Worm (Caenorhabditis elegans) whole organism, late embryonic: Measurements from ENCODE around the gene T28C6.7.

Source experiments
- C08G9.2 ChIP-seq: sonication (generic microtip); optimal IDR thresholded peaks from 2 replicates; lab custom pipeline; 2016; ENCODE audit warnings: mild to moderate bottlenecking, missing genetic modification characterization, moderate library complexity, missing compliant biosample characterization
- C38D4.7 ChIP-seq: fragments of 200-800 bp; sonication (Bioruptor generic); optimal IDR thresholded peaks from 2 replicates; lab custom pipeline; 2018; ENCODE audit warnings: mild to moderate bottlenecking, missing genetic modification characterization, moderate library complexity, missing compliant biosample characterization
- K02D7.2 ChIP-seq: sonication (generic microtip); optimal IDR thresholded peaks from 2 replicates; lab custom pipeline; 2017; ENCODE audit warnings: mild to moderate bottlenecking, missing genetic modification characterization, missing compliant biosample characterization
- T23F11.4 ChIP-seq: fragments of 200-800 bp; sonication (Bioruptor generic); optimal IDR thresholded peaks from 2 replicates; lab custom pipeline; 2018; ENCODE audit warnings: mild to moderate bottlenecking, missing genetic modification characterization, missing compliant biosample characterization
- Y22D7AL.16 ChIP-seq: sonication (generic microtip); optimal IDR thresholded peaks from 2 replicates; lab custom pipeline; 2016; ENCODE audit warnings: missing genetic modification characterization, missing compliant biosample characterization
- ama-1 ChIP-seq: fragments of 150-350 bp; optimal IDR thresholded peaks from 2 replicates; lab custom pipeline; 2014
- ceh-14 ChIP-seq: sonication (generic microtip); optimal IDR thresholded peaks from 2 replicates; lab custom pipeline; 2016; ENCODE audit warnings: missing genotype, missing genetic modification characterization, missing compliant biosample characterization
- ceh-18 ChIP-seq: sonication (generic microtip); optimal IDR thresholded peaks from 2 replicates; lab custom pipeline; 2016; ENCODE audit warnings: missing genetic modification characterization, missing compliant biosample characterization
- ceh-22 ChIP-seq: sonication (generic microtip); optimal IDR thresholded peaks from 2 replicates; lab custom pipeline; 2017; ENCODE audit warnings: missing biosample characterization, missing genetic modification characterization
- ceh-24 ChIP-seq: sonication (generic microtip); optimal IDR thresholded peaks from 2 replicates; lab custom pipeline; 2016; ENCODE audit warnings: mild to moderate bottlenecking, missing genetic modification characterization, missing compliant biosample characterization
- ceh-31 ChIP-seq: sonication (generic microtip); optimal IDR thresholded peaks from 2 replicates; lab custom pipeline; 2016; ENCODE audit warnings: missing genetic modification characterization, missing compliant biosample characterization
- ceh-34 ChIP-seq: sonication (generic microtip); optimal IDR thresholded peaks from 2 replicates; lab custom pipeline; 2016; ENCODE audit warnings: mild to moderate bottlenecking, missing genetic modification characterization, missing compliant biosample characterization
- ceh-45 ChIP-seq: fragments of 200-800 bp; sonication (Bioruptor generic); IDR thresholded peaks from 2 replicates; pipeline ENCODE4 v1.3.6; 2022; ENCODE audit warnings: missing genetic modification reagents, missing genetic modification characterization, missing compliant biosample characterization
- ceh-6 ChIP-seq: fragments of 200-800 bp; sonication (Bioruptor generic); optimal IDR thresholded peaks from 2 replicates; lab custom pipeline; 2018; ENCODE audit warnings: mild to moderate bottlenecking, missing genetic modification characterization, missing compliant biosample characterization
- ceh-9 ChIP-seq: sonication (generic microtip); optimal IDR thresholded peaks from 2 replicates; lab custom pipeline; 2016; ENCODE audit warnings: mild to moderate bottlenecking, missing genetic modification characterization, inconsistent platforms, missing compliant biosample characterization
- dmd-4 ChIP-seq: sonication (generic microtip); optimal IDR thresholded peaks from 2 replicates; lab custom pipeline; 2016; ENCODE audit warnings: borderline replicate concordance, missing genetic modification characterization, missing compliant biosample characterization
- elt-2 ChIP-seq: sonication (generic microtip); optimal IDR thresholded peaks from 2 replicates; lab custom pipeline; 2016; ENCODE audit warnings: missing genetic modification reagents, missing genetic modification characterization, missing compliant biosample characterization
- eyg-1 ChIP-seq: sonication (generic microtip); optimal IDR thresholded peaks from 2 replicates; lab custom pipeline; 2016; ENCODE audit warnings: missing genotype, missing genetic modification characterization, missing compliant biosample characterization
- fkh-10 ChIP-seq: fragments of 150-350 bp; optimal IDR thresholded peaks from 2 replicates; lab custom pipeline; 2014; ENCODE audit warnings: missing biosample characterization, missing genetic modification reagents, missing genetic modification characterization
- fkh-6 ChIP-seq: sonication (generic microtip); optimal IDR thresholded peaks from 2 replicates; lab custom pipeline; 2016; ENCODE audit warnings: missing genetic modification characterization, missing compliant biosample characterization
- hlh-30 ChIP-seq: sonication (generic microtip); optimal IDR thresholded peaks from 2 replicates; lab custom pipeline; 2017; ENCODE audit warnings: antibody characterized with exemption, missing genetic modification characterization, missing compliant biosample characterization; ENCODE audit not compliant: insufficient read depth
- hlh-6 ChIP-seq: sonication (generic microtip); optimal IDR thresholded peaks from 2 replicates; lab custom pipeline; 2016; ENCODE audit warnings: missing genotype, missing genetic modification characterization, missing compliant biosample characterization
- lin-11 ChIP-seq: fragments of 200-800 bp; sonication (Bioruptor generic); optimal IDR thresholded peaks from 2 replicates; lab custom pipeline; 2018; ENCODE audit warnings: mild to moderate bottlenecking, missing genetic modification characterization, missing compliant biosample characterization
- madf-2 ChIP-seq: sonication (generic microtip); optimal IDR thresholded peaks from 2 replicates; lab custom pipeline; 2017; ENCODE audit warnings: missing genetic modification characterization, missing compliant biosample characterization
- mec-3 ChIP-seq: sonication (generic microtip); optimal IDR thresholded peaks from 2 replicates; lab custom pipeline; 2016; ENCODE audit warnings: borderline replicate concordance, missing genetic modification characterization, missing compliant biosample characterization
- nhr-11 ChIP-seq: fragments of 150-350 bp; optimal IDR thresholded peaks from 2 replicates; lab custom pipeline; 2014; ENCODE audit warnings: missing biosample characterization, missing genetic modification characterization
- odd-2 ChIP-seq: sonication (generic microtip); optimal IDR thresholded peaks from 2 replicates; lab custom pipeline; 2017; ENCODE audit warnings: antibody characterized with exemption, mild to moderate bottlenecking, missing genetic modification characterization, missing compliant biosample characterization
- pat-9 ChIP-seq: fragments of 200-800 bp; sonication (Bioruptor generic); optimal IDR thresholded peaks from 2 replicates; lab custom pipeline; 2018; ENCODE audit warnings: mild to moderate bottlenecking, missing genetic modification characterization, moderate library complexity, missing compliant biosample characterization
- pax-1 ChIP-seq: fragments of 150-350 bp; optimal IDR thresholded peaks from 2 replicates; lab custom pipeline; 2014; ENCODE audit warnings: missing biosample characterization, missing genetic modification characterization
- pqm-1 ChIP-seq: sonication (generic microtip); optimal IDR thresholded peaks from 2 replicates; lab custom pipeline; 2016; ENCODE audit warnings: missing genetic modification characterization, missing compliant biosample characterization
- pros-1 ChIP-seq: fragments of 150-350 bp; optimal IDR thresholded peaks from 2 replicates; lab custom pipeline; 2014; ENCODE audit warnings: missing biosample characterization, missing genetic modification reagents, missing genetic modification characterization
- rnt-1 ChIP-seq: sonication (generic microtip); optimal IDR thresholded peaks from 2 replicates; lab custom pipeline; 2016; ENCODE audit warnings: missing genetic modification characterization, missing compliant biosample characterization
- sdc-2 ChIP-seq: sonication (generic microtip); optimal IDR thresholded peaks from 2 replicates; lab custom pipeline; 2016; ENCODE audit warnings: missing genotype, missing genetic modification characterization, missing compliant biosample characterization
- sox-2 ChIP-seq: fragments of 200-800 bp; sonication (Bioruptor generic); IDR thresholded peaks from 2 replicates; pipeline ENCODE4 v1.3.6; 2022; ENCODE audit warnings: missing genetic modification reagents, missing genetic modification characterization, missing compliant biosample characterization
- sox-4 ChIP-seq: sonication (generic microtip); optimal IDR thresholded peaks from 2 replicates; lab custom pipeline; 2017; ENCODE audit warnings: mild to moderate bottlenecking, missing genetic modification characterization, inconsistent platforms, missing compliant biosample characterization
- syd-9 ChIP-seq: sonication (generic microtip); optimal IDR thresholded peaks from 2 replicates; lab custom pipeline; 2016; ENCODE audit warnings: mild to moderate bottlenecking, missing genetic modification characterization, moderate library complexity, missing compliant biosample characterization
- tbx-2 ChIP-seq: sonication (generic microtip); optimal IDR thresholded peaks from 2 replicates; lab custom pipeline; 2016; ENCODE audit warnings: missing genetic modification characterization, missing compliant biosample characterization
- unc-86 ChIP-seq: sonication (generic microtip); optimal IDR thresholded peaks from 2 replicates; lab custom pipeline; 2016; ENCODE audit warnings: missing genetic modification characterization, missing compliant biosample characterization
- zip-5 ChIP-seq: sonication (generic microtip); optimal IDR thresholded peaks from 2 replicates; lab custom pipeline; 2016; ENCODE audit warnings: missing genetic modification characterization, missing compliant biosample characterization

Gene T28C6.7

ce11 chrIV:8845922-8846321, 18.3 kb downstream of the T28C6.7 start:
- no peak for TF ChIP-seq odd-2 (tag; lab: Kevin White, UChicago)
- peak; percentile 59 for TF ChIP-seq elt-2 (tag; lab: Kevin White, UChicago)
- TF ChIP-seq Y22D7AL.16 (tag; lab: Kevin White, UChicago), result no peak
- TF ChIP-seq pros-1 (tag; lab: Kevin White, UChicago), result no peak

ce11 chrIV:8847918-8848317, 20.3 kb downstream of the T28C6.7 start, which contains the start of gene col-118:
Gene col-118, plus strand, starts transcription at chrIV:8848218.
- TF ChIP-seq ceh-14 (tag; lab: Kevin White, UChicago) (no peak), ama-1 (lab: Kevin White, UChicago) (no peak), sox-2 (no peak), fkh-6 (tag; lab: Kevin White, UChicago) (no peak), pax-1 (tag; lab: Kevin White, UChicago) (no peak), zip-5 (no peak), mec-3 (tag; lab: Kevin White, UChicago) (no peak), C38D4.7 (GFP tag; lab: Kevin White, UChicago) (no peak), syd-9 (no peak), sdc-2 (tag; lab: Kevin White, UChicago) (no peak)

- no peak for TF ChIP-seq T23F11.4 (GFP tag; lab: Kevin White, UChicago)
- TF ChIP-seq ceh-9 (tag; lab: Kevin White, UChicago), result no peak
- TF ChIP-seq ceh-45 (GFP tag; lab: Robert Waterston, UW), result no peak
- no peak for TF ChIP-seq C38D4.7 (GFP tag; lab: Kevin White, UChicago)
- no peak for TF ChIP-seq C08G9.2 (tag; lab: Kevin White, UChicago)
- no peak for TF ChIP-seq ceh-6 (GFP tag; lab: Kevin White, UChicago)
- TF ChIP-seq sdc-2 (tag; lab: Kevin White, UChicago), result no peak
- TF ChIP-seq ceh-22 (tag; lab: Kevin White, UChicago), result no peak
- no peak for TF ChIP-seq eyg-1
- no peak for TF ChIP-seq fkh-10 (GFP tag; lab: Kevin White, UChicago)
- no peak for TF ChIP-seq unc-86 (tag; lab: Kevin White, UChicago)
- TF ChIP-seq hlh-6 (tag; lab: Kevin White, UChicago), result no peak
- TF ChIP-seq ceh-34 (tag; lab: Kevin White, UChicago), result no peak
- TF ChIP-seq hlh-30 (tag; lab: Kevin White, UChicago), result no peak
- TF ChIP-seq dmd-4 (tag; lab: Kevin White, UChicago), result no peak
- TF ChIP-seq ceh-24 (tag; lab: Kevin White, UChicago), result no peak
- TF ChIP-seq pqm-1 (tag; lab: Kevin White, UChicago), result no peak
- no peak for TF ChIP-seq lin-11
- TF ChIP-seq nhr-11 (tag; lab: Kevin White, UChicago), result no peak
- no peak for TF ChIP-seq elt-2 (tag; lab: Kevin White, UChicago)
Measured at ce11 chrIV:8848983-8849382, 21.4 kb downstream of the T28C6.7 start.

- peak; percentile 75 for TF ChIP-seq ceh-18 (tag; lab: Kevin White, UChicago)
- peak; percentile 5 for TF ChIP-seq rnt-1 (tag; lab: Kevin White, UChicago)
- TF ChIP-seq fkh-6 (tag; lab: Kevin White, UChicago), result no peak
- no peak for TF ChIP-seq ceh-31
- peak; percentile 24 for TF ChIP-seq tbx-2 (tag; lab: Kevin White, UChicago)
Measured at ce11 chrIV:8850807-8851206, 23.2 kb downstream of the T28C6.7 start.

ce11 chrIV:8852194-8852593, 24.6 kb downstream of the T28C6.7 start, which contains the start of gene alp-1:
Gene alp-1, plus strand, starts transcription at chrIV:8852494.
- TF ChIP-seq rnt-1 (tag; lab: Kevin White, UChicago) (no peak), pat-9 (tag; lab: Kevin White, UChicago) (no peak), C08G9.2 (tag; lab: Kevin White, UChicago) (no peak), K02D7.2 (tag; lab: Kevin White, UChicago) (no peak), ceh-45 (GFP tag; lab: Robert Waterston, UW) (no peak), sox-4 (tag; lab: Kevin White, UChicago) (no peak), madf-2 (tag; lab: Kevin White, UChicago) (no peak)
